Fruit fly (Drosophila melanogaster) whole organism: ENCODE results near the gene SPH93.

Experiments
- CG8478 ChIP-seq: fragments of >200 bp; optimal IDR thresholded peaks from 2 replicates; lab custom pipeline; 2018; ENCODE audit warnings: inconsistent platforms
- Dll ChIP-seq: fragments of >200 bp; optimal IDR thresholded peaks from 2 replicates; lab custom pipeline; 2017
- EcR ChIP-seq, 2 experiments: fragments of >200 bp; optimal IDR thresholded peaks; 2 replicates each; lab custom pipeline; 2017; ENCODE audit warnings: missing biosample characterization in 2 of 2, missing genetic modification characterization in 2 of 2, missing genetic modification reagents in 2 of 2
- pan ChIP-seq: fragments of >200 bp; optimal IDR thresholded peaks from 2 replicates; lab custom pipeline; 2017
- psq ChIP-seq: fragments of >200 bp; optimal IDR thresholded peaks from 2 replicates; lab custom pipeline; 2017
- usp ChIP-seq: fragments of >200 bp; optimal IDR thresholded peaks from 2 replicates; lab custom pipeline; 2017; ENCODE audit warnings: missing biosample characterization, missing genetic modification characterization, mixed read lengths

dm6 chr2L:17427187-17427586, 28.5 kb downstream of the SPH93 start:
- TF ChIP-seq EcR (GFP tag; optimal IDR thresholded peaks at IDR 0.05; lab: Kevin White, UChicago), result no peak
- no peak for TF ChIP-seq CG8478 (lab: Kevin White, UChicago)
- TF ChIP-seq psq (lab: Kevin White, UChicago), result no peak
- TF ChIP-seq pan (lab: Kevin White, UChicago), result no peak
- no peak for TF ChIP-seq usp
- no peak for TF ChIP-seq Dll
